Worm (Caenorhabditis elegans) whole organism, young adult: ENCODE data around the gene grl-6.
A peak's percentile ranks its signal among the peaks of the same experiment; 100 is the strongest.

Source experiments
- B0035.1 ChIP-seq: sonication (generic microtip); optimal IDR thresholded peaks from 2 replicates; lab custom pipeline; 2016; ENCODE audit warnings: missing genetic modification characterization, mild to moderate bottlenecking, missing compliant biosample characterization, missing genotype, missing genetic modification reagents
- D2030.7 ChIP-seq: fragments of 200-800 bp; sonication (Bioruptor generic); IDR thresholded peaks from 2 replicates; pipeline ENCODE4 v1.3.6; 2022; ENCODE audit warnings: missing genetic modification reagents, missing genetic modification characterization, missing compliant biosample characterization
- F33H1.4 ChIP-seq: fragments of 200-800 bp; sonication (Bioruptor generic); IDR thresholded peaks from 2 replicates; pipeline ENCODE4 v1.3.6; 2022; ENCODE audit warnings: missing genetic modification reagents, missing genetic modification characterization, missing compliant biosample characterization
- F37B4.10 ChIP-seq: fragments of 200-800 bp; sonication (Bioruptor generic); IDR thresholded peaks from 2 replicates; pipeline ENCODE4 v1.3.6; 2022; ENCODE audit warnings: missing genetic modification characterization, missing compliant biosample characterization
- F39B2.1 ChIP-seq: fragments of 200-800 bp; sonication (Bioruptor generic); IDR thresholded peaks from 2 replicates; pipeline ENCODE4 v1.3.6; 2022; ENCODE audit warnings: missing genetic modification reagents, missing genetic modification characterization, missing compliant biosample characterization
- F57C9.4 ChIP-seq: sonication (generic microtip); optimal IDR thresholded peaks from 2 replicates; lab custom pipeline; 2017; ENCODE audit warnings: mild to moderate bottlenecking, missing genetic modification characterization, missing compliant biosample characterization
- K12H6.12 ChIP-seq: fragments of 200-800 bp; sonication (Bioruptor generic); optimal IDR thresholded peaks from 2 replicates; lab custom pipeline; 2018; ENCODE audit warnings: mild to moderate bottlenecking, missing genetic modification characterization, missing compliant biosample characterization
- T07F8.4 ChIP-seq: sonication (generic microtip); optimal IDR thresholded peaks from 2 replicates; lab custom pipeline; 2016; ENCODE audit warnings: mild to moderate bottlenecking, missing genetic modification characterization, moderate library complexity, missing compliant biosample characterization
- Y53F4B.3 ChIP-seq: fragments of 200-800 bp; sonication (Bioruptor generic); IDR thresholded peaks from 2 replicates; pipeline ENCODE4 v1.3.6; 2022; ENCODE audit warnings: missing genetic modification reagents, missing genetic modification characterization, missing compliant biosample characterization
- Y53G8AR.9 ChIP-seq: fragments of 200-800 bp; sonication (Bioruptor generic); conservative IDR thresholded peaks from 2 replicates; pipeline ENCODE4 v1.3.6; 2022; ENCODE audit warnings: missing genetic modification reagents, missing genetic modification characterization, missing compliant biosample characterization
- Y56A3A.18 ChIP-seq: fragments of 200-800 bp; sonication (Bioruptor generic); IDR thresholded peaks from 2 replicates; pipeline ENCODE4 v1.3.6; 2022; ENCODE audit warnings: missing genetic modification reagents, missing genetic modification characterization, missing compliant biosample characterization
- Y95B8A.8 ChIP-seq: fragments of 200-800 bp; sonication (Bioruptor generic); IDR thresholded peaks from 2 replicates; pipeline ENCODE4 v1.3.6; 2022; ENCODE audit warnings: missing genetic modification reagents, missing genetic modification characterization, missing compliant biosample characterization
- akir-1 ChIP-seq: fragments of 200-800 bp; sonication (Bioruptor generic); optimal IDR thresholded peaks from 2 replicates; lab custom pipeline; 2018; ENCODE audit warnings: mild to moderate bottlenecking, missing genetic modification characterization, moderate library complexity, missing compliant biosample characterization
- atf-7 ChIP-seq: sonication (generic microtip); optimal IDR thresholded peaks from 2 replicates; lab custom pipeline; 2017; ENCODE audit warnings: mild to moderate bottlenecking, missing genetic modification characterization, missing compliant biosample characterization
- ceh-100 ChIP-seq: fragments of 200-800 bp; sonication (Bioruptor generic); IDR thresholded peaks from 2 replicates; pipeline ENCODE4 v1.3.6; 2022; ENCODE audit warnings: missing genetic modification reagents, missing genetic modification characterization, missing compliant biosample characterization
- ceh-40 ChIP-seq: fragments of 200-800 bp; sonication (Bioruptor generic); IDR thresholded peaks from 2 replicates; pipeline ENCODE4 v1.3.6; 2022; ENCODE audit warnings: missing genetic modification characterization, missing compliant biosample characterization
- die-1 ChIP-seq: sonication (generic microtip); optimal IDR thresholded peaks from 2 replicates; lab custom pipeline; 2016; ENCODE audit warnings: missing genotype, mild to moderate bottlenecking, missing genetic modification characterization, missing compliant biosample characterization
- dox-1 ChIP-seq: fragments of 200-800 bp; sonication (Bioruptor generic); IDR thresholded peaks from 2 replicates; pipeline ENCODE4 v1.3.6; 2022; ENCODE audit warnings: missing genetic modification reagents, missing genetic modification characterization, missing compliant biosample characterization
- ets-4 ChIP-seq: fragments of 200-800 bp; sonication (Bioruptor generic); optimal IDR thresholded peaks from 2 replicates; lab custom pipeline; 2018; ENCODE audit warnings: mild to moderate bottlenecking, missing genetic modification characterization, missing compliant biosample characterization
- gei-17 ChIP-seq: fragments of 200-800 bp; sonication (Bioruptor generic); optimal IDR thresholded peaks from 2 replicates; lab custom pipeline; 2018; ENCODE audit warnings: mild to moderate bottlenecking, missing genetic modification characterization, missing compliant biosample characterization
- hmg-20 ChIP-seq: fragments of 200-800 bp; sonication (Bioruptor generic); IDR thresholded peaks from 2 replicates; pipeline ENCODE4 v1.3.6; 2022; ENCODE audit warnings: missing genetic modification reagents, missing genetic modification characterization, missing compliant biosample characterization
- hsf-1 ChIP-seq: fragments of 200-800 bp; sonication (Bioruptor generic); IDR thresholded peaks from 2 replicates; pipeline ENCODE4 v1.3.6; 2022; ENCODE audit warnings: missing genetic modification reagents, missing genetic modification characterization, missing compliant biosample characterization
- let-526 ChIP-seq: fragments of 200-800 bp; sonication (Bioruptor generic); IDR thresholded peaks from 2 replicates; pipeline ENCODE4 v1.3.6; 2022; ENCODE audit warnings: missing genetic modification reagents, missing genetic modification characterization, missing compliant biosample characterization
- let-607 ChIP-seq, 2 experiments: fragments of 200-800 bp in 1 of 2; sonication (Bioruptor generic) in 1 of 2; sonication (generic microtip) in 1 of 2; optimal IDR thresholded peaks; 2 replicates each; lab custom pipeline; 2016 to 2018; ENCODE audit warnings: mild to moderate bottlenecking in 2 of 2, missing compliant biosample characterization in 2 of 2, missing genetic modification characterization in 2 of 2, moderate library complexity in 2 of 2, missing genotype in 1 of 2
- lin-26 ChIP-seq: fragments of 200-800 bp; sonication (Bioruptor generic); IDR thresholded peaks from 2 replicates; pipeline ENCODE4 v1.3.6; 2022; ENCODE audit warnings: missing genetic modification reagents, missing genetic modification characterization, missing compliant biosample characterization
- lsy-27 ChIP-seq: sonication (generic microtip); optimal IDR thresholded peaks from 2 replicates; lab custom pipeline; 2017; ENCODE audit warnings: missing genetic modification characterization, mild to moderate bottlenecking, missing compliant biosample characterization, antibody characterized with exemption, missing genotype, borderline replicate concordance; ENCODE audit not compliant: insufficient read depth
- madf-10 ChIP-seq: sonication (generic microtip); optimal IDR thresholded peaks from 2 replicates; lab custom pipeline; 2016; ENCODE audit warnings: mild to moderate bottlenecking, missing genetic modification characterization, missing compliant biosample characterization
- madf-8 ChIP-seq: fragments of 200-800 bp; sonication (Bioruptor generic); conservative IDR thresholded peaks from 2 replicates; pipeline ENCODE4 v1.3.6; 2022; ENCODE audit warnings: missing genetic modification reagents, missing genetic modification characterization, missing compliant biosample characterization
- nfya-1 ChIP-seq: sonication (generic microtip); optimal IDR thresholded peaks from 2 replicates; lab custom pipeline; 2017; ENCODE audit warnings: antibody characterized with exemption, missing compliant biosample characterization, missing genetic modification characterization, borderline replicate concordance; ENCODE audit not compliant: insufficient read depth
- nfya-2 ChIP-seq: fragments of 200-800 bp; sonication (Bioruptor generic); IDR thresholded peaks from 2 replicates; pipeline ENCODE4 v1.3.6; 2022; ENCODE audit warnings: missing genetic modification reagents, missing genetic modification characterization, missing compliant biosample characterization
- nhr-120 ChIP-seq: fragments of 200-800 bp; sonication (Bioruptor generic); IDR thresholded peaks from 2 replicates; pipeline ENCODE4 v1.3.6; 2022; ENCODE audit warnings: missing genetic modification characterization, missing compliant biosample characterization
- nhr-179 ChIP-seq: sonication (generic microtip); optimal IDR thresholded peaks from 2 replicates; lab custom pipeline; 2016; ENCODE audit warnings: mild to moderate bottlenecking, missing genetic modification characterization, missing compliant biosample characterization
- nhr-27 ChIP-seq: fragments of 200-800 bp; sonication (Bioruptor generic); optimal IDR thresholded peaks from 2 replicates; lab custom pipeline; 2018; ENCODE audit warnings: mild to moderate bottlenecking, missing genetic modification characterization, moderate library complexity, missing compliant biosample characterization
- nhr-80 ChIP-seq: sonication (generic microtip); optimal IDR thresholded peaks from 2 replicates; lab custom pipeline; 2016; ENCODE audit warnings: missing genetic modification characterization, missing compliant biosample characterization
- pbrm-1 ChIP-seq: fragments of 200-800 bp; sonication (Bioruptor generic); IDR thresholded peaks from 2 replicates; pipeline ENCODE4 v1.3.6; 2022; ENCODE audit warnings: missing genetic modification reagents, missing genetic modification characterization, missing compliant biosample characterization
- rpc-1 ChIP-seq, 2 experiments: fragments of 150-350 bp in 1 of 2; sonication (generic microtip) in 1 of 2; optimal IDR thresholded peaks; 2 replicates each; lab custom pipeline; 2014 to 2018; ENCODE audit warnings: missing biosample characterization in 1 of 2, missing genetic modification characterization in 1 of 2, missing genetic modification reagents in 1 of 2, missing genotype in 1 of 2
- sdz-38 ChIP-seq: sonication (generic microtip); optimal IDR thresholded peaks from 2 replicates; lab custom pipeline; 2016; ENCODE audit warnings: missing genotype, missing genetic modification characterization, missing compliant biosample characterization
- snpc-1.1 ChIP-seq: sonication (generic microtip); optimal IDR thresholded peaks from 2 replicates; lab custom pipeline; 2017; ENCODE audit warnings: missing genetic modification characterization, mild to moderate bottlenecking, missing compliant biosample characterization, antibody characterized with exemption, moderate library complexity, missing genotype, missing genetic modification reagents; ENCODE audit not compliant: insufficient read depth
- sptf-2 ChIP-seq: fragments of 200-800 bp; sonication (Bioruptor generic); optimal IDR thresholded peaks from 2 replicates; lab custom pipeline; 2018; ENCODE audit warnings: mild to moderate bottlenecking, missing genetic modification characterization, missing compliant biosample characterization
- tbp1 ChIP-seq: fragments of 200-800 bp; sonication (Bioruptor generic); optimal IDR thresholded peaks from 2 replicates; lab custom pipeline; 2018; ENCODE audit warnings: mild to moderate bottlenecking, missing genetic modification characterization, missing compliant biosample characterization
- tlf-1 ChIP-seq: fragments of 200-800 bp; sonication (Bioruptor generic); optimal IDR thresholded peaks from 2 replicates; lab custom pipeline; 2018; ENCODE audit warnings: mild to moderate bottlenecking, missing genetic modification characterization, missing compliant biosample characterization
- unc-62 ChIP-seq: fragments of 150-350 bp; optimal IDR thresholded peaks from 2 replicates; lab custom pipeline; 2014; ENCODE audit warnings: missing biosample characterization, missing genetic modification reagents, missing genetic modification characterization
- zim-3 ChIP-seq: sonication (generic microtip); optimal IDR thresholded peaks from 2 replicates; lab custom pipeline; 2017; ENCODE audit warnings: mild to moderate bottlenecking, missing genetic modification characterization, moderate library complexity, missing compliant biosample characterization
- ztf-22 ChIP-seq: fragments of 200-800 bp; sonication (Bioruptor generic); optimal IDR thresholded peaks from 2 replicates; lab custom pipeline; 2018; ENCODE audit warnings: mild to moderate bottlenecking, missing genetic modification characterization, moderate library complexity, missing compliant biosample characterization
- ztf-26 ChIP-seq: sonication (generic microtip); optimal IDR thresholded peaks from 2 replicates; lab custom pipeline; 2017; ENCODE audit warnings: missing genetic modification characterization, missing compliant biosample characterization

The grl-6 gene

ce11 chrX:6456567-6456966, 5.8 kb upstream of the grl-6 start, which contains the start of gene pept-1:
TSS of gene pept-1 (plus strand) at chrX:6456872.
- peak; percentile 50 for TF ChIP-seq atf-7
- TF ChIP-seq tbp1 (GFP tag; lab: Kevin White, UChicago), result peak; percentile 25
- TF ChIP-seq Y56A3A.18 (GFP tag; lab: Robert Waterston, UW), result peak; percentile 70; the same call in 1 of the 2 replicates
- TF ChIP-seq zim-3 (tag; lab: Kevin White, UChicago), result no peak
- TF ChIP-seq ets-4, result peak; percentile 87
- TF ChIP-seq ztf-22 (GFP tag; lab: Kevin White, UChicago), result peak; percentile 60
- no peak for TF ChIP-seq rpc-1 (optimal IDR thresholded peaks at IDR 0.05; lab: Kevin White, UChicago)
- no peak for TF ChIP-seq rpc-1 (tag; optimal IDR thresholded peaks at IDR 0.05; lab: Kevin White, UChicago)
- TF ChIP-seq pbrm-1 (GFP tag; lab: Robert Waterston, UW), result no peak
- no peak for TF ChIP-seq tlf-1 (GFP tag; lab: Kevin White, UChicago)
- no peak for TF ChIP-seq nfya-1 (tag; lab: Kevin White, UChicago)
- no peak for TF ChIP-seq madf-8 (GFP tag; lab: Robert Waterston, UW)
- TF ChIP-seq Y53G8AR.9, result no peak
- peak; percentile 99 for TF ChIP-seq nhr-80 (tag; lab: Kevin White, UChicago)
- TF ChIP-seq akir-1 (GFP tag; lab: Kevin White, UChicago), result no peak
- no peak for TF ChIP-seq ceh-40 (GFP tag; lab: Robert Waterston, UW)
- no peak for TF ChIP-seq Y95B8A.8 (GFP tag; lab: Robert Waterston, UW)
- no peak for TF ChIP-seq lsy-27 (tag; lab: Kevin White, UChicago)
- no peak for TF ChIP-seq ceh-100 (GFP tag; lab: Robert Waterston, UW)
- no peak for TF ChIP-seq hsf-1 (GFP tag; lab: Robert Waterston, UW)
- TF ChIP-seq dox-1 (GFP tag; lab: Robert Waterston, UW), result peak; percentile 74
- no peak for TF ChIP-seq hmg-20 (GFP tag; lab: Robert Waterston, UW)
- no peak for TF ChIP-seq sdz-38
- TF ChIP-seq let-607 (tag; optimal IDR thresholded peaks at IDR 0.05; lab: Kevin White, UChicago), result peak; percentile 12 to 13

ce11 chrX:6455157-6455556, 4.4 kb upstream of the grl-6 start, which contains the start of gene nas-33:
TSS of gene nas-33 (minus strand) at chrX:6455257.
- TF ChIP-seq nhr-179 (tag; lab: Kevin White, UChicago), result no peak
- TF ChIP-seq F57C9.4 (tag; lab: Kevin White, UChicago), result no peak
- TF ChIP-seq, all 124 proteins: peak for 0

ce11 chrX:6448866-6449400, 1.8 kb downstream of the grl-6 start, which contains the start of gene fah-1:
TSS of gene fah-1 (minus strand) at chrX:6448916.
- TF ChIP-seq let-526 (GFP tag; lab: Robert Waterston, UW) (no peak), unc-62 (GFP tag; lab: Kevin White, UChicago) (peak; percentile 71), ztf-26 (tag; lab: Kevin White, UChicago) (no peak), tlf-1 (GFP tag; lab: Kevin White, UChicago) (no peak), D2030.7 (no peak), F37B4.10 (GFP tag; lab: Robert Waterston, UW) (no peak), nhr-27 (tag; lab: Kevin White, UChicago) (no peak), B0035.1 (tag; lab: Kevin White, UChicago) (no peak), akir-1 (GFP tag; lab: Kevin White, UChicago) (no peak), T07F8.4 (tag; lab: Kevin White, UChicago) (no peak), snpc-1.1 (no peak), Y53F4B.3 (no peak), sptf-2 (GFP tag; lab: Kevin White, UChicago) (no peak), lin-26 (GFP tag; lab: Robert Waterston, UW) (no peak), gei-17 (GFP tag; lab: Kevin White, UChicago) (peak; percentile 34), K12H6.12 (tag; lab: Kevin White, UChicago) (no peak), nhr-120 (GFP tag; lab: Robert Waterston, UW) (no peak), F39B2.1 (GFP tag; lab: Robert Waterston, UW) (no peak), F33H1.4 (no peak), die-1 (tag; lab: Kevin White, UChicago) (no peak), nfya-2 (0 out of 2 replicates have a peak, but pooled peaks have one; percentile 50), nhr-80 (tag; lab: Kevin White, UChicago) (peak; percentile 81), Y95B8A.8 (GFP tag; lab: Robert Waterston, UW) (no peak), madf-10 (tag; lab: Kevin White, UChicago) (no peak)
